Worm (Caenorhabditis elegans) whole organism, L3 larva: ENCODE data around the gene htp-1.

Experiments
- ama-1 ChIP-seq: fragments of 150-350 bp; optimal IDR thresholded peaks from 2 replicates; lab custom pipeline; 2018
- egl-27 ChIP-seq: sonication (generic microtip); optimal IDR thresholded peaks from 4 replicates; lab custom pipeline; 2017; ENCODE audit warnings: missing biosample characterization, missing genetic modification reagents, missing genetic modification characterization
- elt-2 ChIP-seq: sonication (generic microtip); optimal IDR thresholded peaks from 2 replicates; lab custom pipeline; 2016; ENCODE audit warnings: missing genetic modification reagents, mild to moderate bottlenecking, missing genetic modification characterization, missing compliant biosample characterization
- fkh-10 ChIP-seq: sonication (generic microtip); optimal IDR thresholded peaks from 2 replicates; lab custom pipeline; 2017; ENCODE audit warnings: missing biosample characterization, missing genetic modification reagents, missing genetic modification characterization
- lin-15B ChIP-seq: fragments of 150-350 bp; optimal IDR thresholded peaks from 2 replicates; lab custom pipeline; 2014; ENCODE audit warnings: missing biosample characterization, missing genetic modification characterization
- nfya-1 ChIP-seq: sonication (generic microtip); optimal IDR thresholded peaks from 2 replicates; lab custom pipeline; 2017; ENCODE audit warnings: missing genetic modification characterization, mild to moderate bottlenecking, missing compliant biosample characterization, antibody characterized with exemption, moderate library complexity; ENCODE audit not compliant: insufficient read depth
- nhr-28 ChIP-seq: fragments of 150-350 bp; optimal IDR thresholded peaks from 2 replicates; lab custom pipeline; 2014; ENCODE audit warnings: missing biosample characterization, missing genetic modification characterization
- nhr-77 ChIP-seq: fragments of 150-350 bp; optimal IDR thresholded peaks from 2 replicates; lab custom pipeline; 2014; ENCODE audit warnings: missing biosample characterization, missing genetic modification characterization
- skn-1 ChIP-seq: fragments of 150-350 bp; optimal IDR thresholded peaks from 2 replicates; lab custom pipeline; 2014; ENCODE audit warnings: missing biosample characterization, missing genetic modification characterization
- snpc-4 ChIP-seq: fragments of 150-350 bp; optimal IDR thresholded peaks from 2 replicates; lab custom pipeline; 2014; ENCODE audit warnings: missing biosample characterization, missing genetic modification characterization
- unc-39 ChIP-seq: sonication (generic microtip); optimal IDR thresholded peaks from 4 replicates; lab custom pipeline; 2017; ENCODE audit warnings: missing biosample characterization, missing genetic modification characterization

DNA sequence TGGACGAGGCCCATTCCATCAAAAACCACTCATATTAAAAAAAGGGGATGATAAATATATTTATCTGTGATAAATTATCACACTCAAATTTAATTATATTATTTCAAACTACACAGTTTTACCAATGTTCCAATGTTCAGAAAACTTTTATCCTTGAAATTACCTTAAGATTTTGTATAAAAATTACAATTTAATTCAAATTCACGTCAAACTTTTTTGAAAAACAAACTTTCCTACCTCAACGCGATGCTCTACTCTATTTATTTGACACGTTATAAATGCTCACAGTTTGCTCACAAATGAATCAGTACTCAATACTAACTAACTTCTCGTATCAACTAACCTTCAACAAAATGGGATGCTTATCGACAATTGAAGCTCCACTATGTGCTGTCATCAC is 8.7 kb downstream of the htp-1 start, which contains the start of gene F41H10.1:
- TF ChIP-seq skn-1 (tag; lab: Kevin White, UChicago), result no peak
- no peak for TF ChIP-seq nfya-1 (tag; lab: Kevin White, UChicago)
- TF ChIP-seq snpc-4, result no peak
- TF ChIP-seq lin-15B (tag; lab: Kevin White, UChicago), result no peak
- no peak for TF ChIP-seq nhr-77 (tag; lab: Kevin White, UChicago)
- TF ChIP-seq ama-1, result no peak
- TF ChIP-seq elt-2 (tag; lab: Kevin White, UChicago), result no peak
- TF ChIP-seq unc-39, result no peak
- TF ChIP-seq nhr-28 (tag; lab: Kevin White, UChicago), result no peak
- TF ChIP-seq egl-27 (tag; lab: Kevin White, UChicago), result no peak
- no peak for TF ChIP-seq fkh-10 (GFP tag; lab: Kevin White, UChicago)
